Fruit fly (Drosophila melanogaster): ENCODE results near the gene mRpL9.

mRpL9 gene

dm6 chr3R:15371833-15372232, 41.3 kb downstream of the mRpL9 start, which contains the start of the genes Ccm3 and CG6136 (continued):
- TF ChIP-seq CG3281 (GFP tag; optimal IDR thresholded peaks at IDR 0.05) = peak; percentile 35
- no peak for TF ChIP-seq Nf-YA (GFP tag; IDR thresholded peaks at IDR 0.05)
- TF ChIP-seq fd3F (GFP tag; optimal IDR thresholded peaks at IDR 0.05) = no peak
- peak; percentile 2 for TF ChIP-seq jumu (GFP tag; optimal IDR thresholded peaks at IDR 0.05)
- TF ChIP-seq CG1647 (GFP tag; optimal IDR thresholded peaks at IDR 0.05) = no peak
- TF ChIP-seq CkIIα-i1 (GFP tag; IDR thresholded peaks at IDR 0.05) = no peak
- TF ChIP-seq Hr51 (GFP tag; optimal IDR thresholded peaks at IDR 0.05) = peak in 1 of 2 experiments; percentile 23
- peak; percentile 56; the same call in 1 of the 2 replicates for TF ChIP-seq E2f1 (GFP tag; IDR thresholded peaks at IDR 0.05)
- no peak for TF ChIP-seq danr (GFP tag; IDR thresholded peaks at IDR 0.05)
- no peak for TF ChIP-seq CG7372 (GFP tag; IDR thresholded peaks at IDR 0.05)
- peak; percentile 17 for TF ChIP-seq chn (GFP tag; optimal IDR thresholded peaks at IDR 0.05)
- TF ChIP-seq CG12299 (tag; optimal IDR thresholded peaks at IDR 0.05) = no peak
- peak; percentile 46 for TF ChIP-seq CG17328 (GFP tag; IDR thresholded peaks at IDR 0.05)
- peak; percentile 91 for TF ChIP-seq Scr (GFP tag; IDR thresholded peaks at IDR 0.05; ENCODE audit: partially characterized antibody)
- no peak for TF ChIP-seq sd (tag; optimal IDR thresholded peaks at IDR 0.05)
- TF ChIP-seq Optix (GFP tag; IDR thresholded peaks at IDR 0.05) = no peak
- no peak for TF ChIP-seq sr (GFP tag; IDR thresholded peaks at IDR 0.05)
- TF ChIP-seq CG3838 (GFP tag; optimal IDR thresholded peaks at IDR 0.05) = no peak
- peak; percentile 80 for TF ChIP-seq stwl (tag; optimal IDR thresholded peaks at IDR 0.05)
- 0 out of 2 replicates have a peak, but pooled peaks have one; percentile 20 for TF ChIP-seq Drgx (GFP tag; IDR thresholded peaks at IDR 0.05)
- peak; percentile 33 for TF ChIP-seq CG7987 (GFP tag; optimal IDR thresholded peaks at IDR 0.05)
- no peak for TF ChIP-seq cg (GFP tag; optimal IDR thresholded peaks at IDR 0.05)
- TF ChIP-seq scrt (GFP tag; optimal IDR thresholded peaks at IDR 0.05) = no peak
- TF ChIP-seq ash1 (GFP tag; optimal IDR thresholded peaks at IDR 0.05) = no peak
- TF ChIP-seq Nf-YC (tag; optimal IDR thresholded peaks at IDR 0.05) = peak; percentile 46
- TF ChIP-seq CG33557 (GFP tag; optimal IDR thresholded peaks at IDR 0.05) = no peak
- TF ChIP-seq MBD-R2 (GFP tag; IDR thresholded peaks at IDR 0.05) = peak; percentile 97
- peak; percentile 22 for TF ChIP-seq luna (GFP tag; optimal IDR thresholded peaks at IDR 0.05)
- no peak for TF ChIP-seq CG8281 (tag; optimal IDR thresholded peaks at IDR 0.05)
- TF ChIP-seq nmo (GFP tag; optimal IDR thresholded peaks at IDR 0.05) = peak; percentile 43
- no peak for TF ChIP-seq peb (GFP tag; IDR thresholded peaks at IDR 0.05)
- no peak for TF ChIP-seq Dip2 (GFP tag; IDR thresholded peaks at IDR 0.05)
- TF ChIP-seq CG4707 (GFP tag; optimal IDR thresholded peaks at IDR 0.05) = no peak
- peak; percentile 62 for TF ChIP-seq CG32532 (GFP tag; IDR thresholded peaks at IDR 0.05)
- TF ChIP-seq CG1792 (GFP tag; optimal IDR thresholded peaks at IDR 0.05) = peak; percentile 57
- TF ChIP-seq chif (GFP tag; optimal IDR thresholded peaks at IDR 0.05) = no peak
- peak; percentile 26 for TF ChIP-seq CG9797 (GFP tag; optimal IDR thresholded peaks at IDR 0.05)
- TF ChIP-seq vnd (GFP tag; IDR thresholded peaks at IDR 0.05; ENCODE audit: partially characterized antibody) = peak; percentile 87
- TF ChIP-seq gro (GFP tag; optimal IDR thresholded peaks at IDR 0.05) = peak; percentile 78
- no peak for TF ChIP-seq run (tag; optimal IDR thresholded peaks at IDR 0.05)
- TF ChIP-seq CG13296 (GFP tag; optimal IDR thresholded peaks at IDR 0.05) = peak; percentile 39
- TF ChIP-seq cas (GFP tag; IDR thresholded peaks at IDR 0.05) = no peak
- TF ChIP-seq CG6254 (GFP tag; optimal IDR thresholded peaks at IDR 0.05) = no peak
- 0 out of 2 replicates have a peak, but pooled peaks have one; percentile 29 for TF ChIP-seq CG10959 (GFP tag; IDR thresholded peaks at IDR 0.05)
- peak; percentile 91 for TF ChIP-seq Dll (GFP tag; IDR thresholded peaks at IDR 0.05; ENCODE audit: partially characterized antibody)
- no peak for TF ChIP-seq CG5180 (GFP tag; optimal IDR thresholded peaks at IDR 0.05)
- TF ChIP-seq CG13424 (tag; optimal IDR thresholded peaks at IDR 0.05) = peak; percentile 3
- TF ChIP-seq stc (GFP tag; IDR thresholded peaks at IDR 0.05) = no peak
- peak; percentile 82 for TF ChIP-seq HmgZ (tag; optimal IDR thresholded peaks at IDR 0.05)
- TF ChIP-seq ap (GFP tag; IDR thresholded peaks at IDR 0.05) = no peak
- peak; percentile 35 for TF ChIP-seq HLH54F (GFP tag; optimal IDR thresholded peaks at IDR 0.05)
